Fruit fly (Drosophila melanogaster): ENCODE data around the gene CG11134.

CG11134 gene

dm6 chrX:13755152-13755557 lies 17.4 kb downstream of the CG11134 start, which contains the start of gene Pdcd4 (continued):
- TF ChIP-seq CG17829 (tag; optimal IDR thresholded peaks at IDR 0.05) (peak; percentile 21), CG15269 (tag; optimal IDR thresholded peaks at IDR 0.05) (peak; percentile 23), caup (GFP tag; optimal IDR thresholded peaks at IDR 0.05; ENCODE audit: severe bottlenecking) (peak; percentile 57), CG16863 (GFP tag; optimal IDR thresholded peaks at IDR 0.05) (peak; percentile 6), CG3163 (GFP tag; optimal IDR thresholded peaks at IDR 0.05) (peak; percentile 11), chif (GFP tag; optimal IDR thresholded peaks at IDR 0.05) (no peak), ci (GFP tag; IDR thresholded peaks at IDR 0.05) (0 out of 3 replicates have a peak, but pooled peaks have one; percentile 27), CG10267 (tag; optimal IDR thresholded peaks at IDR 0.05) (peak; percentile 13), CG17186 (GFP tag; optimal IDR thresholded peaks at IDR 0.05) (peak; percentile 21), CG14860 (GFP tag; IDR thresholded peaks at IDR 0.05; ENCODE audit: partially characterized antibody) (no peak), Deaf1 (tag; optimal IDR thresholded peaks at IDR 0.05) (peak; percentile 18), tna (GFP tag; IDR thresholded peaks at IDR 0.05; ENCODE audit: partially characterized antibody) (peak; percentile 59; the same call in 1 of the 2 replicates), ftz-f1 (GFP tag; optimal IDR thresholded peaks at IDR 0.05) (peak; percentile 3), vvl (GFP tag; IDR thresholded peaks at IDR 0.05) (peak; percentile 26; the same call in 1 of the 2 replicates), CG32532 (GFP tag; IDR thresholded peaks at IDR 0.05) (peak; percentile 17; the same call in 1 of the 2 replicates), Dp (GFP tag; optimal IDR thresholded peaks at IDR 0.05) (peak; percentile 31), Xrp1 (GFP tag; IDR thresholded peaks at IDR 0.05) (0 out of 2 replicates have a peak, but pooled peaks have one; percentile 26), Poxn (GFP tag; IDR thresholded peaks at IDR 0.05) (no peak)

dm6 chrX:13756776-13757312 lies 19.1 kb downstream of the CG11134 start, which contains the start of the genes CG32625 and Rtc1:
CG32625 (minus strand) TSS chrX:13756826.
Rtc1 (plus strand) TSS chrX:13757179.
- no peak for TF ChIP-seq CG6813 (GFP tag; optimal IDR thresholded peaks at IDR 0.05)
- TF ChIP-seq sisA (GFP tag; IDR thresholded peaks at IDR 0.05) = no peak; the same call in 1 of the 2 replicates
- no peak for TF ChIP-seq vfl (GFP tag; optimal IDR thresholded peaks at IDR 0.05)
- no peak for TF ChIP-seq CG16779 (GFP tag; IDR thresholded peaks at IDR 0.05)
- no peak for TF ChIP-seq corto (GFP tag; optimal IDR thresholded peaks at IDR 0.05)
- TF ChIP-seq pb (GFP tag; optimal IDR thresholded peaks at IDR 0.05) = no peak
- TF ChIP-seq CG14014 (GFP tag; IDR thresholded peaks at IDR 0.05) = peak; percentile 36; the same call in 1 of the 2 replicates
- no peak for TF ChIP-seq org-1 (GFP tag; optimal IDR thresholded peaks at IDR 0.05)
- peak; percentile 11 for TF ChIP-seq BtbVII (GFP tag; optimal IDR thresholded peaks at IDR 0.05)
- no peak for TF ChIP-seq tll (GFP tag; optimal IDR thresholded peaks at IDR 0.05)
- no peak for TF ChIP-seq CG17612 (GFP tag; IDR thresholded peaks at IDR 0.05)
- no peak for TF ChIP-seq bab2 (GFP tag; optimal IDR thresholded peaks at IDR 0.05)
- TF ChIP-seq Bgb (GFP tag; IDR thresholded peaks at IDR 0.05; ENCODE audit: partially characterized antibody) = peak; percentile 52
- TF ChIP-seq CG12155 (GFP tag; optimal IDR thresholded peaks at IDR 0.05) = peak; percentile 20
- TF ChIP-seq hkb (optimal IDR thresholded peaks at IDR 0.05) = no peak
- TF ChIP-seq hkb (GFP tag; IDR thresholded peaks at IDR 0.05) = peak; percentile 57; the same call in 1 of the 2 replicates
- TF ChIP-seq CoRest (tag; optimal IDR thresholded peaks at IDR 0.05) = peak; percentile 60
- 0 out of 2 replicates have a peak, but pooled peaks have one; percentile 7 for TF ChIP-seq CG4730 (GFP tag; IDR thresholded peaks at IDR 0.05)
- no peak for TF ChIP-seq D (optimal IDR thresholded peaks at IDR 0.05)
- TF ChIP-seq D (GFP tag; optimal IDR thresholded peaks at IDR 0.05) = no peak
- TF ChIP-seq ttk (GFP tag; IDR thresholded peaks at IDR 0.05) = no peak
- peak; percentile 44; the same call in 1 of the 3 replicates for TF ChIP-seq H15 (GFP tag; IDR thresholded peaks at IDR 0.05)
- no peak for TF ChIP-seq CG17568 (GFP tag; optimal IDR thresholded peaks at IDR 0.05)
- peak; percentile 60 for TF ChIP-seq MBD-R2 (GFP tag; IDR thresholded peaks at IDR 0.05)
- no peak; the same call in 1 of the 2 replicates for TF ChIP-seq ato (GFP tag; IDR thresholded peaks at IDR 0.05; ENCODE audit: partially characterized antibody)
- peak; percentile 63; the same call in 2 of the 3 replicates for TF ChIP-seq CG34224 (GFP tag; IDR thresholded peaks at IDR 0.05; ENCODE audit: partially characterized antibody)
- no peak for TF ChIP-seq peb (GFP tag; IDR thresholded peaks at IDR 0.05)
- TF ChIP-seq CG17328 (GFP tag; IDR thresholded peaks at IDR 0.05) = peak; percentile 54; the same call in 1 of the 2 replicates
- no peak for TF ChIP-seq Usf (GFP tag; optimal IDR thresholded peaks at IDR 0.05)
- TF ChIP-seq Pdp1 (GFP tag; optimal IDR thresholded peaks at IDR 0.05) = peak in 1 of 2 experiments; percentile 4
- no peak for TF ChIP-seq CG12219 (GFP tag; optimal IDR thresholded peaks at IDR 0.05)

Measured in whole organism, embryonic.